Worm (Caenorhabditis elegans) whole organism, L4/young adult: Measurements from ENCODE around the gene W07A12.4.

ENCODE experiments used
- dao-5 ChIP-seq: sonication (generic microtip); optimal IDR thresholded peaks from 2 replicates; lab custom pipeline; 2016; ENCODE audit warnings: missing genotype, missing genetic modification characterization, moderate library complexity, missing compliant biosample characterization
- him-1 ChIP-seq: sonication (generic microtip); optimal IDR thresholded peaks from 2 replicates; lab custom pipeline; 2016; ENCODE audit warnings: missing genotype, missing genetic modification reagents, missing genetic modification characterization, missing compliant biosample characterization

DNA sequence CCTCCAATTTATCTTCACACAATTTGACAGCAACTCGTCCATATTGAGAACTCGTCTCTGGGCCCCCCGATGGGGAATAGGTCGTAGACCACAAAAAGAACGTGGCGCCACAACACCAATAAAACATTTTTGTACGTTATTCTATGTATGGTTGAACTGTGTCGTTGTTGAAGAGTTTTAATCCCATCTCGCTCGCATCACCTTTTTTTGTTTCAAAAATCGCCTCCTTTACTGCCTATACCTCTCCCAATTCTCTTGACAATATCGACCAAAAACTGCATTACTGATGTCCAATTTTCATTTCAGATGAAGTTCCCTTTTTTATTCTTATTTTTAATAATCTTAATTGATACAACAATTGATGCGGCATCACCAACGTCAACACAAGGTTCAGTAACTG, 51.2 kb downstream of the W07A12.4 start, which contains the start of gene let-23:
- no peak for TF ChIP-seq him-1
- no peak for TF ChIP-seq dao-5 (tag; lab: Kevin White, UChicago)
